Worm (Caenorhabditis elegans) whole organism, L2 larva: ENCODE data around the gene fbxc-18.

Experiments
- F13H6.1 ChIP-seq: sonication (generic microtip); optimal IDR thresholded peaks from 2 replicates; lab custom pipeline; 2016; ENCODE audit warnings: missing genetic modification characterization, missing compliant biosample characterization
- ZK546.5 ChIP-seq: sonication (generic microtip); optimal IDR thresholded peaks from 2 replicates; lab custom pipeline; 2017; ENCODE audit warnings: missing biosample characterization, missing genetic modification characterization
- ama-1 ChIP-seq: fragments of 150-350 bp; optimal IDR thresholded peaks from 2 replicates; lab custom pipeline; 2018; ENCODE audit warnings: inconsistent platforms
- blmp-1 ChIP-seq: sonication (generic microtip); optimal IDR thresholded peaks from 2 replicates; lab custom pipeline; 2017; ENCODE audit warnings: missing genetic modification characterization, mild to moderate bottlenecking, missing compliant biosample characterization, antibody characterized with exemption, moderate library complexity; ENCODE audit not compliant: insufficient read depth
- ceh-82 ChIP-seq: fragments of 150-350 bp; optimal IDR thresholded peaks from 2 replicates; lab custom pipeline; 2014; ENCODE audit warnings: missing biosample characterization, missing genetic modification characterization
- egl-27 ChIP-seq: sonication (generic microtip); optimal IDR thresholded peaks from 3 replicates; lab custom pipeline; 2017; ENCODE audit warnings: missing biosample characterization, missing genetic modification reagents, missing genetic modification characterization
- lin-13 ChIP-seq: fragments of 150-350 bp; optimal IDR thresholded peaks from 2 replicates; lab custom pipeline; 2014; ENCODE audit warnings: missing biosample characterization, missing genetic modification reagents, missing genetic modification characterization
- lsy-2 ChIP-seq, 2 experiments: fragments of 150-350 bp in 1 of 2; sonication (generic microtip) in 1 of 2; optimal IDR thresholded peaks; 2 replicates each; lab custom pipeline; 2014 to 2017; ENCODE audit warnings: missing biosample characterization in 2 of 2, missing genetic modification characterization in 2 of 2
- mab-5 ChIP-seq: fragments of 150-350 bp; optimal IDR thresholded peaks from 2 replicates; lab custom pipeline; 2014; ENCODE audit warnings: missing biosample characterization, missing genetic modification characterization
- nhr-25 ChIP-seq: fragments of 150-350 bp; sonication (generic microtip); optimal IDR thresholded peaks from 3 replicates; lab custom pipeline; 2014; ENCODE audit warnings: missing biosample characterization, missing genetic modification characterization
- snpc-4 ChIP-seq: fragments of 150-350 bp; optimal IDR thresholded peaks from 2 replicates; lab custom pipeline; 2014; ENCODE audit warnings: missing biosample characterization, missing genetic modification characterization
- unc-39 ChIP-seq: fragments of 150-350 bp; optimal IDR thresholded peaks from 2 replicates; lab custom pipeline; 2014; ENCODE audit warnings: missing biosample characterization, missing genetic modification characterization
- unc-62 ChIP-seq: fragments of 150-350 bp; optimal IDR thresholded peaks from 2 replicates; lab custom pipeline; 2014; ENCODE audit warnings: missing biosample characterization, missing genetic modification reagents, missing genetic modification characterization

ce11 chrII:991300-991699, 24.4 kb upstream of the fbxc-18 start, which contains the start of gene fbxc-42:
- TF ChIP-seq blmp-1 (no peak), unc-39 (tag; lab: Kevin White, UChicago) (no peak), ama-1 (no peak), lin-13 (GFP tag; lab: Kevin White, UChicago) (no peak), ZK546.5 (tag; lab: Kevin White, UChicago) (no peak), F13H6.1 (tag; lab: Kevin White, UChicago) (no peak), nhr-25 (no peak), snpc-4 (tag; lab: Kevin White, UChicago) (no peak), ceh-82 (tag; lab: Kevin White, UChicago) (no peak), egl-27 (tag; lab: Kevin White, UChicago) (no peak), mab-5 (tag; lab: Kevin White, UChicago) (no peak), unc-62 (GFP tag; lab: Kevin White, UChicago) (no peak), lsy-2 (tag; optimal IDR thresholded peaks at IDR 0.05; lab: Kevin White, UChicago) (no peak)
